Fruit fly (Drosophila melanogaster): Measurements from ENCODE around the gene r2d2.

r2d2 gene

dm6 chr2L:7790448-7791355, 9.2 kb upstream of the r2d2 start, which contains the start of gene CG7149:
TSS of gene CG7149 (minus strand) at chr2L:7790557.
- TF ChIP-seq noc (tag; optimal IDR thresholded peaks at IDR 0.05), result peak; percentile 60

DNA sequence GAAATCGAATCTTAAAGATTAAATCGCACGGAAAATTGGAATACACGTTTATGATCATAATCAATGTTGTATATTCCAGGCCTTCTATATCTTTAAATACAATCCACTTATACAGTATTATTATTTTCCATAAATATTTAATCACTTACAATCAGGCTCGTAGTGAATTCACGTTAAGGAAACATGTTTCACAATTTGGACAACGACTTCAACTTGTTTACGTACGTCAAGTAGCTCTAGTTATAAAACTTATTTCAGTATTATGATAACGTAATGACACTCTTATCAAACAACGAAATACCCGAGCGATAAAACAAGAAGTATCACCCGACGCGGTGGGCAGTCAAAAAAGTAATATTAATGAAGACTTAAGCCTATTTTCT, 8.6 kb upstream of the r2d2 start:
- no peak for TF ChIP-seq noc (tag; optimal IDR thresholded peaks at IDR 0.05)

DNA sequence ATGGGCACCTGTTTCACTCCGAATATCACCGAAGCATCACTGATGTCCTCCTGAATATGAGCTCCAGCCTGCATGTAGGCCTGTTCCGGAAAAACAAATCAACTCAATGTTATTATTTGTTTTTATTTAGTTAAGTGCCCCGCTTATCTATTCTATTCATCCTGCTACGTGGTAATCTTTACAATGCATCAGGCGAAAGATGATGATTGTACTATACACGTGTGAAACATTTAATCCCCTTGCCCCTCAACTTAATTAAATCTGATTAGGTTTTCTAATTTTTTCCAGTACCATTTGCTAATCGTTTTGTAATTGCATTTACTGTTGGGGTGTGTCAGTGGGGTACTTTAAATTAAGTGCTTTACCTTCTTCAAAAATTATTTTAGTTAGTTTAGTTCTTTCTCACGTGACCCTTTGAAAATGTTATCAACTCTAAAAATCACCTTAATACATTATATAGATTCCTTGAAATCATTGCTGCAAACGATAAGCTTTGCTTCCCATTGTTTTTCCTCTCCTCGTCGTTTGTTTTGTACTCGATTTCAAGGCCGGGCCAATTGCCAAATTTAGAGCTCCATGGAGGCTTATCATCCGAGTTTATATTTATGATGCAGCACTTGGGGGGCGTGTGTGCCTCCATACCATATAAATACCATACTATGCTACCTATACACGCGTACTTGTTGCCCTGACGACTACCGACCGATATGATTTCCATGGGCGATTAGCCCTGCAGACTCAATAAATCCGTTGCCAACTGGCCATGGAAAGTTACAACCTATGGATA, 5.1 kb upstream of the r2d2 start:
- TF ChIP-seq noc (tag; optimal IDR thresholded peaks at IDR 0.05), result no peak

DNA sequence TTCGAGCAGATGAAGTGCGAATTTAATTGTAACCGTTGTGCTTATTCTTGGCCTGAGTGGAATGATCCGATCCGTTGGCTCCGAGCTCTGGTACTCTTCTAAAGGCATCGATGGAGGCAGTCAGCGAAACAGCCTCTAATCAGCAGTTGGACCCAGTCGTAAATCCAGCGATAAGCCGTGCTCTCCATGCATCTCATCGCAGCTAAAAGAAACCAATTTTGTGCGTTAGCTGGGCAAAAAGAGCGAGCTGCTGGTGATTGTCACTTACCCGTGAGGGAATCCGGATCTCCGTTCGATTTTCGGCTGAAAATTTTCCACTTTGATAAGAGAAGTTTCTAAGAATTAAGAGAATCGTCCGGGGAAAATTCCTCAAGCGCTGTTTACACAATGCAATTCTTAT, 4.1 kb upstream of the r2d2 start, which contains the start of gene LKRSDH:
Gene LKRSDH (minus strand): TSS at position 101 of the 400 bp plus-strand sequence.
- no peak for TF ChIP-seq noc (tag; optimal IDR thresholded peaks at IDR 0.05)

DNA sequence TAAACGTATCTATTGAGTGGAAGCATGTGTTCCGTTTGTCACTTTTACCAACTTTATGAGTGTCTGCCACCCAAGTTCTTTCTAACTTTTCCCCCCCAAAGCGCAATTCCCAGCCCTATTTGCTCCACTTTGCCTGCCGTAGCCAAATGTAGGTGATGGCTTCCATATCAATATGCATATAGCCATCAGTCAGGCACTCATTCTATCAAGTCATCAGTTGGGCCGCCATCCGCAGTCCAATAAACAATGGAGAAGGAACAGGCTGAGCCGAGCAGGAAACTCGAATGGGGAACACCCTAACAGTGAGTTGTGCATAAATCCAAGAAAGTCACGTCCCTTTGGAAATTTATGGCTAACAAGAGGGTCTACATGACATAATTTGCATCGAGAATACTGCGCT, 7.6 kb downstream of the r2d2 start:
- no peak for TF ChIP-seq noc (tag; optimal IDR thresholded peaks at IDR 0.05)

- no peak for TF ChIP-seq noc (tag; optimal IDR thresholded peaks at IDR 0.05)
These were observed 9.1 kb downstream of the r2d2 start for dm6 chr2L:7808886-7809698.

- TF ChIP-seq noc (tag; optimal IDR thresholded peaks at IDR 0.05), result peak; percentile 2
These were observed 9.7 kb downstream of the r2d2 start for dm6 chr2L:7809699-7810088.

- no peak for TF ChIP-seq noc (tag; optimal IDR thresholded peaks at IDR 0.05)
These were observed 10.6 kb downstream of the r2d2 start, which contains the start of gene Cdc14 for dm6 chr2L:7810519-7810918. TSS of gene Cdc14 (minus strand) at chr2L:7810703.

DNA sequence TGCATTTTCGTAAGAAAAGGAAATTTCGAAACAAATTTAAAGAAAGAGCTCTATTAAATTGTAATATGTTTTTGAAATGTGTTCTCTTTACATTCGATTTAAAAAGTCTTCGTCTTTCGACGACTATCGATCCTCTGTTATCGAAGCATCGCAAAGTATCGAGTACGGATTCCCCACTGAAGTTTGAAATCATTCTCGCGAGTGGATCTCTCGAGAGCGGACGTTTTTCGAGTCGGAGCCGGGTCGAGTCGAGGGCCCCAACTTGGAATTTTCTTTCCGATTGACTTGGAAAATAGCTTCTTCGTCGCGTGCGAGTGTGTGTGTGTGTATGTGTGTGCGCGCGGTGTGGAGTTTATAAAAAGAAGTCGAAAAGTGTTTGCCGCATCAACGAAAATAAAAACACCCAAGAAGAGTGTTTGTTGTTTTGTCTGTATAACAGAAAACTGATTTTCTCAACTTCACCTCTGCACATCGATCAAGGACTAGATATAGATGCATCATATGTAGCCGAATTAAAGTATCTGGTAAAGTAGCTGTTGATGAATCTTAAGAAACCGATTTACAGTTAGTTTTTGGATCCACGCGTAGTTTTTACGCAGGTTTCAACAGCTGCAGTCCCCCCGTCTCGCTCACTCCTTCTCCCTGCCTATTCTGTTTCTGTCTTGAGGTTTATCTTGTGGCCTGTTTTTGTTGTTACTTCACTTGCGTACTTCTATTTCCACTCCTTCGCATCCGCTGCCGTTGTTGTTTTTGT, 11.5 kb downstream of the r2d2 start, which contains the start of gene LanB1:
Gene LanB1 (plus strand): TSS at position 190 of the 754 bp plus-strand sequence.
- TF ChIP-seq noc (tag; optimal IDR thresholded peaks at IDR 0.05), result no peak

DNA sequence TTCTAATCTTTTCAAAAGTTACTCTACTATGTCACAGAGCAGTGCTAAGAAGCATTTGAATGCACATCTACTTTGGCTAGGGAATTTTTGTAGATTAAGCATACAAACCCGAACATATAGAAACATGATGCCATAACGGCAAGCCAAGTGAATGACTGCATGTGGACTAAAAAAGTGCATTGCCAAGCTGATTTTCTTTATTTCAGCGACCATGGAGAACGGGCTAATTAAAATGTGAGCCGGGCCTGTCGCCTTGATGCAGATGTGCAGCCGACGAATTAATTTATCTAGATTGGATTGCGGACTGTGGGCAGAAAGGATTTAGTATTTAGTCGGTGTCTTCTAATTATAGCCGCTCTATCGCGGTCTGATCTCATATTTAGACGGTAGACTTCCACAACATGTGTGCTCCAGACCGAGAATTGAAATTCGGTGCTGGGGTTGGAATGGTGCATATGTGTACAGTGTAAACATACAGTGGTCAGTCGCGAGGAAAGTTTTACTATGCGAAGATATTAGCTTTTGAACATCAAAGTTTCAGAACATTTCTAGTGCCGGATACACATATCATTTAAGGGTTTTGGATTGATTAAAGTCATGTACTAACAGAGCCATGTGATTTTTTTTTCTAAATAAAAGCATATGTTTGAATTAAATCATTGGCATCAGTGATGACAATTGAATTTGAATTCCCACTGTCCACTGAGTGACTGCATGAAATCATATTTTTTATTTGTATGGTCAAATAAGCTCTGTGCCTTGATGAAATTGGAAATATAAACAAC, 12.8 kb downstream of the r2d2 start:
- TF ChIP-seq noc (tag; optimal IDR thresholded peaks at IDR 0.05), result no peak

DNA sequence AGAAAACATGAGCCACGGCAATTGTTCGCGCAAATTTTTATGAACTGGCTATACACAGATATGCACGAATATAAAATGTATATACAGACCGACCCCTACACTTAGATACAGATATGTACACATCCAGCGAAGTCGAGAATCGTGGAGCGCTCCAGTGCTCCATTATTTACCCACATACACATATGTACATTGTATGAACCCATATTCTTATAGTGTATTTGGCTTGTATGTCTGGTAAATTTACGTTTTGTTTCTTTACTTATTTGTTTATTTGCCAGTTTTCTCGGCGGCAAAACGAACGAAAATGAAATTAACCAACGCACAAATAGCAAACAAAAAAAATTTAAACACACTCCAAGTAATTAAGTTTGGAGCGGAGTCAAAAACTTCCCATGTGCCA, 13.4 kb downstream of the r2d2 start:
- no peak for TF ChIP-seq noc (tag; optimal IDR thresholded peaks at IDR 0.05)

DNA sequence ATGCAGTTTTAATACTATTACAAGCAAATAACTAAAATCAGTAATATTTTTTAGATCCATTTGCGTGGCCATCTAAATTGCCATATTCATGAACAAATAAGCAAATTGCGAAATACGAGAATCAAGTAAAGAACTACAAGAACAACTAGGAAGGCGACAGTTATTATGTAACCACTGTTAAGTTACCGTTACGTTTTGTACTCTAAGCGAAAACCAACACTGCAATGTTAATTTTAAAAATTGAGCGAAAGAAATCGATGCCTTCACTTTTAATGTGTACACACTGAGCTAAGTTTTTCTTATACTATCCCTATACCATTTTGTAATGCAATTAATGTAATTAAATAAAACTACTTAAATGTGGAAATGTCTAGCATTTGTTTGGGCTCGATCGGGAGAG, 20.5 kb downstream of the r2d2 start:
- no peak for TF ChIP-seq noc (tag; optimal IDR thresholded peaks at IDR 0.05)

DNA sequence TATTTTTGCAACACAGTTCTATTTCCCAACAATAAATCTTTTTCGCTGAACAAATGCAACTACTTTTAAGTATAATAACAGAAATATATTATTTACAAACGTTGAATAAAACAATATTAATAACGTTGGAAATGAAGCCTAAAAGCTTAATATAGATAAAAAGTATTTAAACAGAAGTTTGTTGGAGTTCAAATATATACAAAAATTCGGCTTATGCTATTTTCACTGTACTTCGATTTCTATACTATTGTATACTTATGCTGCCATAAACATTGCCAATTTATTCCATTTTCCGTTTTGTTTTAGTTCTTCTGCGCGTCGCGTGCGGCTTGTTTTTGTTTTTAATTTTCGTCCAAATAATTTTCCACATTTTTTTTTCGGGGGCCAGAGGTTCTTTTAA, 20.9 kb downstream of the r2d2 start, which contains the start of gene CG7115:
Gene CG7115 (plus strand): TSS at position 301 of the 400 bp plus-strand sequence.
- no peak for TF ChIP-seq noc (tag; optimal IDR thresholded peaks at IDR 0.05)

dm6 chr2L:7821279-7821848, 21.4 kb downstream of the r2d2 start:
- peak; percentile 19 for TF ChIP-seq noc (tag; optimal IDR thresholded peaks at IDR 0.05)

All from whole organism, larva.